Worm (Caenorhabditis elegans) whole organism, L4/young adult: ENCODE data around the gene K11H3.2.

Experiments used
- dao-5 ChIP-seq: sonication (generic microtip); optimal IDR thresholded peaks from 2 replicates; lab custom pipeline; 2016; ENCODE audit warnings: missing genotype, missing genetic modification characterization, moderate library complexity, missing compliant biosample characterization
- him-1 ChIP-seq: sonication (generic microtip); optimal IDR thresholded peaks from 2 replicates; lab custom pipeline; 2016; ENCODE audit warnings: missing genotype, missing genetic modification reagents, missing genetic modification characterization, missing compliant biosample characterization

ce11 chrIII:9892855-9893254, 46.7 kb downstream of the K11H3.2 start, which contains the start of gene mam-7:
- no peak for TF ChIP-seq him-1
- no peak for TF ChIP-seq dao-5 (tag; lab: Kevin White, UChicago)
